Worm (Caenorhabditis elegans) whole organism, L2 larva: Measurements from ENCODE around the gene srz-70.

ENCODE experiments used
- blmp-1 ChIP-seq: sonication (generic microtip); optimal IDR thresholded peaks from 2 replicates; lab custom pipeline; 2017; ENCODE audit warnings: missing genetic modification characterization, mild to moderate bottlenecking, missing compliant biosample characterization, antibody characterized with exemption, moderate library complexity; ENCODE audit not compliant: insufficient read depth
- lin-13 ChIP-seq: fragments of 150-350 bp; optimal IDR thresholded peaks from 2 replicates; lab custom pipeline; 2014; ENCODE audit warnings: missing biosample characterization, missing genetic modification reagents, missing genetic modification characterization
- lin-39 ChIP-seq: fragments of 150-350 bp; optimal IDR thresholded peaks from 2 replicates; lab custom pipeline; 2014; ENCODE audit warnings: missing biosample characterization, missing genetic modification reagents, missing genetic modification characterization
- mdl-1 ChIP-seq, 2 experiments: fragments of 150-350 bp in 1 of 2; sonication (generic microtip) in 1 of 2; optimal IDR thresholded peaks; 2 replicates each; lab custom pipeline; 2017; ENCODE audit warnings: missing biosample characterization in 2 of 2, missing genetic modification characterization in 2 of 2
- nhr-12 ChIP-seq: fragments of 150-350 bp; optimal IDR thresholded peaks from 2 replicates; lab custom pipeline; 2014; ENCODE audit warnings: missing biosample characterization, missing genetic modification characterization
- nhr-237 ChIP-seq: fragments of 150-350 bp; optimal IDR thresholded peaks from 2 replicates; lab custom pipeline; 2014; ENCODE audit warnings: missing biosample characterization, missing genetic modification characterization
- unc-39 ChIP-seq: fragments of 150-350 bp; optimal IDR thresholded peaks from 2 replicates; lab custom pipeline; 2014; ENCODE audit warnings: missing biosample characterization, missing genetic modification characterization
- ztf-11 ChIP-seq: sonication (generic microtip); optimal IDR thresholded peaks from 2 replicates; lab custom pipeline; 2017; ENCODE audit warnings: missing biosample characterization, missing genetic modification characterization

DNA sequence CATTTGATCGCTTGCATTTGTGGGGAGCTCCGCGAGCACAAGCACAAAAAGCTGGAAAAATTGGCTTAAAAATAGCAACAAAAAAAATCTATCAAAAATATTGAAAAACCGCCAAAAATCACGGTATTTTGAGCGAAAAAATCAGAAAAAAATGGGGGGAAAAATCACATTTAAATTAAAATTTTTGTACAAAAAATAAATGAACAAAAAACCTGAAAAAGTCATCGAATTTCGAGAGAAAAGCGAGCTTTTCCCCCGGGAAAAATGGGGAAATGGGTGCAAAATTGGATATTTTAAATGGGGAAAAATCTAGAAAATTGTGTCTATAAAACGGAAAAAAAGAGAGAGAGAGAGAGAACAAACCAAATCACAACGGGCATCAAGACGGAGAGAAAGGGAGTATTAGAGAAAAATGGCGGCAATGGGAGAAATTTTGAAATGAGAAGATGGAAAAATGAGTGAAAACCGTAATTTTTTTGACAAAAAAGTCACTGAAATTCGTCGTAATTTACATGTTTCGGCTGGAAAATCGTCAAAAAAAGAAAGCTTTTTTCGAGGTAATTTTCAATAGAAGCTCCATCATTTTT is 30.8 kb upstream of the srz-70 start, which contains the start of gene ced-10:
- TF ChIP-seq unc-39 (tag; lab: Kevin White, UChicago) (no peak), nhr-237 (tag; lab: Kevin White, UChicago) (no peak), lin-13 (no peak), mdl-1 (tag; optimal IDR thresholded peaks at IDR 0.05; lab: Kevin White, UChicago) (no peak), nhr-12 (tag; lab: Kevin White, UChicago) (no peak), ztf-11 (tag; lab: Kevin White, UChicago) (no peak), lin-39 (tag; lab: Kevin White, UChicago) (no peak), blmp-1 (tag; lab: Kevin White, UChicago) (no peak)
